Worm (Caenorhabditis elegans) whole organism, L1 larva: ENCODE results near the gene ZC317.7.

Experiments
- C04F5.9 ChIP-seq: sonication (generic microtip); optimal IDR thresholded peaks from 2 replicates; lab custom pipeline; 2016; ENCODE audit warnings: missing genetic modification characterization, missing compliant biosample characterization
- C16A3.4 ChIP-seq: fragments of 150-350 bp; optimal IDR thresholded peaks from 2 replicates; lab custom pipeline; 2014; ENCODE audit warnings: missing biosample characterization, missing genetic modification characterization
- F16B12.6 ChIP-seq: fragments of 150-350 bp; optimal IDR thresholded peaks from 2 replicates; lab custom pipeline; 2014; ENCODE audit warnings: missing biosample characterization, missing genetic modification characterization
- Y116A8C.19 ChIP-seq: sonication (generic microtip); optimal IDR thresholded peaks from 2 replicates; lab custom pipeline; 2016; ENCODE audit warnings: missing compliant biosample characterization, missing genetic modification characterization, borderline replicate concordance
- aha-1 ChIP-seq: fragments of 150-350 bp; optimal IDR thresholded peaks from 2 replicates; lab custom pipeline; 2014; ENCODE audit warnings: missing biosample characterization, missing genetic modification characterization
- ceh-63 ChIP-seq: fragments of 200-800 bp; sonication (Bioruptor generic); optimal IDR thresholded peaks from 2 replicates; lab custom pipeline; 2018; ENCODE audit warnings: mild to moderate bottlenecking, missing genetic modification characterization, missing compliant biosample characterization
- ceh-8 ChIP-seq: fragments of 200-800 bp; sonication (Bioruptor generic); optimal IDR thresholded peaks from 2 replicates; lab custom pipeline; 2018; ENCODE audit warnings: mild to moderate bottlenecking, missing genetic modification characterization, moderate library complexity, missing compliant biosample characterization
- ceh-82 ChIP-seq, 3 experiments: fragments of 150-350 bp in 1 of 3; sonication (generic microtip) in 2 of 3; optimal IDR thresholded peaks; 2 replicates each; lab custom pipeline; 2014 to 2017; ENCODE audit warnings: missing biosample characterization in 3 of 3, missing genetic modification characterization in 3 of 3
- dpl-1 ChIP-seq, 3 experiments: fragments of 150-350 bp in 2 of 3; sonication (generic microtip) in 1 of 3; optimal IDR thresholded peaks; 2 replicates each; lab custom pipeline; 2014 to 2017; ENCODE audit warnings: missing biosample characterization in 3 of 3, missing genetic modification characterization in 3 of 3, missing genetic modification reagents in 3 of 3
- efl-1 ChIP-seq, 4 experiments: fragments of 150-350 bp; optimal IDR thresholded peaks in 3 of 4; peaks in 1 of 4; 1 replicate in 1 of 4; 2 replicates in 3 of 4; lab custom pipeline; 2014; ENCODE audit warnings: missing biosample characterization in 2 of 4, missing genetic modification characterization in 2 of 4, missing genetic modification reagents in 2 of 4
- efl-3 ChIP-seq: fragments of 200-800 bp; sonication (Bioruptor generic); optimal IDR thresholded peaks from 2 replicates; lab custom pipeline; 2018; ENCODE audit warnings: mild to moderate bottlenecking, missing genetic modification characterization, missing compliant biosample characterization
- elt-2 ChIP-seq: sonication (generic microtip); optimal IDR thresholded peaks from 2 replicates; lab custom pipeline; 2016; ENCODE audit warnings: missing genetic modification characterization, mild to moderate bottlenecking, inconsistent platforms, missing compliant biosample characterization, missing genetic modification reagents
- fos-1 ChIP-seq: fragments of 150-350 bp; optimal IDR thresholded peaks from 2 replicates; lab custom pipeline; 2014; ENCODE audit warnings: missing biosample characterization, missing genetic modification characterization
- grh-1 ChIP-seq: fragments of 200-800 bp; sonication (Bioruptor generic); IDR thresholded peaks from 2 replicates; pipeline ENCODE4 v1.3.6; 2022; ENCODE audit warnings: missing genetic modification reagents, missing genetic modification characterization, missing compliant biosample characterization
- hlh-4 ChIP-seq: sonication (generic microtip); optimal IDR thresholded peaks from 2 replicates; lab custom pipeline; 2016; ENCODE audit warnings: mild to moderate bottlenecking, missing genetic modification characterization, missing compliant biosample characterization
- hpl-2 ChIP-seq: fragments of 150-350 bp; optimal IDR thresholded peaks from 2 replicates; lab custom pipeline; 2014; ENCODE audit warnings: missing biosample characterization, missing genetic modification reagents, missing genetic modification characterization
- irx-1 ChIP-seq: sonication (generic microtip); optimal IDR thresholded peaks from 2 replicates; lab custom pipeline; 2016; ENCODE audit warnings: missing genetic modification characterization, missing compliant biosample characterization
- jun-1 ChIP-seq: fragments of 150-350 bp; optimal IDR thresholded peaks from 2 replicates; lab custom pipeline; 2014; ENCODE audit warnings: missing biosample characterization, missing genetic modification reagents, missing genetic modification characterization
- lin-13 ChIP-seq: fragments of 150-350 bp; optimal IDR thresholded peaks from 2 replicates; lab custom pipeline; 2014; ENCODE audit warnings: missing biosample characterization, missing genetic modification reagents, missing genetic modification characterization
- lin-14 ChIP-seq: fragments of 200-800 bp; sonication (Bioruptor generic); optimal IDR thresholded peaks from 2 replicates; lab custom pipeline; 2018; ENCODE audit warnings: mild to moderate bottlenecking, missing genetic modification characterization, moderate library complexity, missing compliant biosample characterization
- lin-15B ChIP-seq: fragments of 150-350 bp; sonication (generic microtip); optimal IDR thresholded peaks from 3 replicates; lab custom pipeline; 2014; ENCODE audit warnings: missing biosample characterization, missing genetic modification characterization
- lin-35 ChIP-seq, 2 experiments: fragments of 150-350 bp; optimal IDR thresholded peaks; 2 replicates each; lab custom pipeline; 2014; ENCODE audit warnings: missing biosample characterization in 2 of 2, missing genetic modification characterization in 2 of 2, missing genetic modification reagents in 2 of 2
- lin-39 ChIP-seq: fragments of 150-350 bp; optimal IDR thresholded peaks from 2 replicates; lab custom pipeline; 2014; ENCODE audit warnings: missing biosample characterization, missing genetic modification reagents, missing genetic modification characterization
- lsy-2 ChIP-seq, 2 experiments: fragments of 150-350 bp; optimal IDR thresholded peaks; 2 replicates each; lab custom pipeline; 2014; ENCODE audit warnings: missing biosample characterization in 2 of 2, missing genetic modification characterization in 2 of 2
- mdl-1 ChIP-seq, 2 experiments: fragments of 150-350 bp; optimal IDR thresholded peaks; 2 replicates each; lab custom pipeline; 2014 to 2017; ENCODE audit warnings: missing biosample characterization in 2 of 2, missing genetic modification characterization in 2 of 2, inconsistent platforms in 1 of 2
- mep-1 ChIP-seq: fragments of 150-350 bp; optimal IDR thresholded peaks from 2 replicates; lab custom pipeline; 2014; ENCODE audit warnings: missing biosample characterization, missing genetic modification characterization
- nhr-11 ChIP-seq: fragments of 150-350 bp; optimal IDR thresholded peaks from 2 replicates; lab custom pipeline; 2014; ENCODE audit warnings: missing biosample characterization, missing genetic modification characterization
- nhr-19 ChIP-seq: fragments of 200-800 bp; sonication (Bioruptor generic); conservative IDR thresholded peaks from 2 replicates; pipeline ENCODE4 v1.3.6; 2022; ENCODE audit warnings: missing genetic modification characterization, missing compliant biosample characterization
- nhr-237 ChIP-seq: fragments of 150-350 bp; optimal IDR thresholded peaks from 2 replicates; lab custom pipeline; 2014; ENCODE audit warnings: missing biosample characterization, missing genetic modification characterization
- nhr-28 ChIP-seq: fragments of 150-350 bp; optimal IDR thresholded peaks from 2 replicates; lab custom pipeline; 2014; ENCODE audit warnings: missing biosample characterization, missing genetic modification characterization
- nhr-47 ChIP-seq: sonication (generic microtip); optimal IDR thresholded peaks from 2 replicates; lab custom pipeline; 2016; ENCODE audit warnings: mild to moderate bottlenecking, missing genetic modification characterization, moderate library complexity, missing compliant biosample characterization
- nhr-71 ChIP-seq: sonication (generic microtip); optimal IDR thresholded peaks from 2 replicates; lab custom pipeline; 2016; ENCODE audit warnings: mild to moderate bottlenecking, missing genetic modification characterization, moderate library complexity, missing compliant biosample characterization
- nhr-76 ChIP-seq: sonication (generic microtip); optimal IDR thresholded peaks from 2 replicates; lab custom pipeline; 2017; ENCODE audit warnings: missing biosample characterization, missing genetic modification characterization
- nhr-77 ChIP-seq: fragments of 150-350 bp; optimal IDR thresholded peaks from 2 replicates; lab custom pipeline; 2014; ENCODE audit warnings: missing biosample characterization, missing genetic modification characterization
- nhr-84 ChIP-seq: sonication (generic microtip); optimal IDR thresholded peaks from 2 replicates; lab custom pipeline; 2017; ENCODE audit warnings: missing biosample characterization, missing genetic modification characterization
- nhr-85 ChIP-seq: sonication (generic microtip); peaks from one replicate; lab custom pipeline; 2016; ENCODE audit warnings: missing genetic modification characterization, inconsistent platforms, missing compliant biosample characterization
- nhr-90 ChIP-seq: sonication (generic microtip); optimal IDR thresholded peaks from 2 replicates; lab custom pipeline; 2016; ENCODE audit warnings: mild to moderate bottlenecking, missing genetic modification characterization, missing compliant biosample characterization; ENCODE audit not compliant: poor library complexity
- pax-3 ChIP-seq: fragments of 200-800 bp; sonication (Bioruptor generic); optimal IDR thresholded peaks from 2 replicates; lab custom pipeline; 2018; ENCODE audit warnings: mild to moderate bottlenecking, missing genetic modification characterization, moderate library complexity, missing compliant biosample characterization
- pqm-1 ChIP-seq: sonication (generic microtip); optimal IDR thresholded peaks from 3 replicates; lab custom pipeline; 2017; ENCODE audit warnings: missing biosample characterization, missing genetic modification characterization
- rnt-1 ChIP-seq: sonication (generic microtip); optimal IDR thresholded peaks from 2 replicates; lab custom pipeline; 2016; ENCODE audit warnings: mild to moderate bottlenecking, missing genetic modification characterization, moderate library complexity, missing compliant biosample characterization
- skn-1 ChIP-seq: fragments of 150-350 bp; optimal IDR thresholded peaks from 2 replicates; lab custom pipeline; 2014; ENCODE audit warnings: missing biosample characterization, missing genetic modification characterization
- snu-23 ChIP-seq: sonication (generic microtip); optimal IDR thresholded peaks from 2 replicates; lab custom pipeline; 2016; ENCODE audit warnings: missing genetic modification characterization, missing compliant biosample characterization
- sox-4 ChIP-seq: sonication (generic microtip); optimal IDR thresholded peaks from 2 replicates; lab custom pipeline; 2016; ENCODE audit warnings: missing genetic modification characterization, missing compliant biosample characterization
- sptf-1 ChIP-seq: fragments of 150-350 bp; optimal IDR thresholded peaks from 2 replicates; lab custom pipeline; 2014; ENCODE audit warnings: missing biosample characterization, missing genetic modification characterization
- swsn-7 ChIP-seq: sonication (generic microtip); optimal IDR thresholded peaks from 2 replicates; lab custom pipeline; 2016; ENCODE audit warnings: missing genetic modification characterization, missing compliant biosample characterization
- tbx-2 ChIP-seq: sonication (generic microtip); optimal IDR thresholded peaks from 2 replicates; lab custom pipeline; 2016; ENCODE audit warnings: missing genetic modification characterization, missing compliant biosample characterization
- tlp-1 ChIP-seq: fragments of 150-350 bp; optimal IDR thresholded peaks from 2 replicates; lab custom pipeline; 2014; ENCODE audit warnings: missing biosample characterization, missing genetic modification characterization
- unc-30 ChIP-seq: sonication (generic microtip); optimal IDR thresholded peaks from 2 replicates; lab custom pipeline; 2017; ENCODE audit warnings: missing biosample characterization, missing genetic modification characterization
- unc-62 ChIP-seq: fragments of 150-350 bp; optimal IDR thresholded peaks from 2 replicates; lab custom pipeline; 2014; ENCODE audit warnings: missing biosample characterization, missing genetic modification reagents, missing genetic modification characterization
- vab-15 ChIP-seq: sonication (generic microtip); optimal IDR thresholded peaks from 2 replicates; lab custom pipeline; 2017; ENCODE audit warnings: missing genotype, mild to moderate bottlenecking, missing genetic modification characterization, missing compliant biosample characterization
- zip-4 ChIP-seq: fragments of 200-800 bp; sonication (Bioruptor generic); optimal IDR thresholded peaks from 2 replicates; lab custom pipeline; 2018; ENCODE audit warnings: mild to moderate bottlenecking, missing genetic modification characterization, moderate library complexity, missing compliant biosample characterization

Gene ZC317.7

ce11 chrV:5426337-5426736 is 44.5 kb downstream of the ZC317.7 start (continued):
- TF ChIP-seq ceh-8 (GFP tag; lab: Kevin White, UChicago), result no peak

ce11 chrV:5425008-5425407 is 45.8 kb downstream of the ZC317.7 start:
- TF ChIP-seq nhr-76 (tag; lab: Kevin White, UChicago), result no peak
- no peak for TF ChIP-seq unc-62
- TF ChIP-seq nhr-47 (tag; lab: Kevin White, UChicago), result peak; percentile 54
- no peak for TF ChIP-seq nhr-11 (tag; lab: Kevin White, UChicago)
- no peak for TF ChIP-seq pax-3 (tag; lab: Kevin White, UChicago)
- peak; percentile 99 for TF ChIP-seq nhr-85 (tag; lab: Kevin White, UChicago)
- no peak for TF ChIP-seq vab-15 (tag; lab: Kevin White, UChicago)
- TF ChIP-seq lin-39 (tag; lab: Kevin White, UChicago), result no peak
- no peak for TF ChIP-seq sptf-1
- no peak for TF ChIP-seq lin-13 (GFP tag; lab: Kevin White, UChicago)
- TF ChIP-seq nhr-19 (GFP tag; lab: Robert Waterston, UW), result peak; percentile 43
- TF ChIP-seq elt-2 (tag; lab: Kevin White, UChicago), result peak; percentile 89
- no peak for TF ChIP-seq fos-1 (tag; lab: Kevin White, UChicago)
- TF ChIP-seq ceh-63, result no peak
- TF ChIP-seq nhr-77, result no peak
- TF ChIP-seq hlh-4 (tag; lab: Kevin White, UChicago), result no peak
- peak in 1 of 2 experiments; percentile 5 for TF ChIP-seq efl-1 (optimal IDR thresholded peaks at IDR 0.05; lab: Kevin White, UChicago)
- TF ChIP-seq efl-1 (GFP tag; optimal IDR thresholded peaks at IDR 0.05 in 1 of 2; lab: Kevin White, UChicago), result peak in 1 of 2 experiments; percentile 73
- TF ChIP-seq irx-1 (tag; lab: Kevin White, UChicago), result peak; percentile 44
- peak; percentile 78 for TF ChIP-seq nhr-90
- TF ChIP-seq pqm-1, result no peak
- peak; percentile 4 for TF ChIP-seq swsn-7 (tag; lab: Kevin White, UChicago)
- TF ChIP-seq lin-14, result peak; percentile 87
- peak; percentile 93 for TF ChIP-seq efl-3 (GFP tag; lab: Kevin White, UChicago)
- TF ChIP-seq skn-1 (tag; lab: Kevin White, UChicago), result no peak
- no peak for TF ChIP-seq zip-4 (GFP tag; lab: Kevin White, UChicago)
- TF ChIP-seq mdl-1 (tag; optimal IDR thresholded peaks at IDR 0.05; lab: Kevin White, UChicago), result peak in 1 of 2 experiments; percentile 78
- TF ChIP-seq C16A3.4 (tag; lab: Kevin White, UChicago), result peak; percentile 14
- TF ChIP-seq snu-23 (GFP tag; lab: Kevin White, UChicago), result peak; percentile 78
- peak; percentile 24 for TF ChIP-seq tlp-1 (tag; lab: Kevin White, UChicago)
- TF ChIP-seq hpl-2 (GFP tag; lab: Kevin White, UChicago), result no peak
- no peak for TF ChIP-seq tbx-2 (tag; lab: Kevin White, UChicago)
- no peak for TF ChIP-seq Y116A8C.19
- TF ChIP-seq nhr-28 (tag; lab: Kevin White, UChicago), result no peak
- no peak for TF ChIP-seq nhr-237 (tag; lab: Kevin White, UChicago)
- TF ChIP-seq jun-1 (tag; lab: Kevin White, UChicago), result no peak
- peak; percentile 85 for TF ChIP-seq nhr-71
- peak in 1 of 2 experiments; percentile 13 for TF ChIP-seq lsy-2 (tag; optimal IDR thresholded peaks at IDR 0.05; lab: Kevin White, UChicago)
- peak; percentile 11 for TF ChIP-seq mep-1 (tag; lab: Kevin White, UChicago)
- TF ChIP-seq F16B12.6, result no peak
- TF ChIP-seq aha-1 (tag; lab: Kevin White, UChicago), result no peak
- peak; percentile 52 for TF ChIP-seq grh-1
- TF ChIP-seq lin-15B (tag; lab: Kevin White, UChicago), result no peak
- peak in 1 of 2 experiments; percentile 44 for TF ChIP-seq lin-35 (GFP tag; optimal IDR thresholded peaks at IDR 0.05; lab: Kevin White, UChicago)
- no peak for TF ChIP-seq ceh-82 (tag; optimal IDR thresholded peaks at IDR 0.05; lab: Kevin White, UChicago)
- no peak for TF ChIP-seq unc-30 (tag; lab: Kevin White, UChicago)
- TF ChIP-seq dpl-1 (GFP tag; optimal IDR thresholded peaks at IDR 0.05; lab: Kevin White, UChicago), result peak in 1 of 3 experiments; percentile 15
- TF ChIP-seq sox-4 (tag; lab: Kevin White, UChicago), result no peak
- peak; percentile 39 for TF ChIP-seq rnt-1
- TF ChIP-seq nhr-84 (tag; lab: Kevin White, UChicago), result no peak
- TF ChIP-seq C04F5.9 (tag; lab: Kevin White, UChicago), result no peak
